Worm (Caenorhabditis elegans): ENCODE data around the gene ndub-5.

ndub-5 gene

DNA sequence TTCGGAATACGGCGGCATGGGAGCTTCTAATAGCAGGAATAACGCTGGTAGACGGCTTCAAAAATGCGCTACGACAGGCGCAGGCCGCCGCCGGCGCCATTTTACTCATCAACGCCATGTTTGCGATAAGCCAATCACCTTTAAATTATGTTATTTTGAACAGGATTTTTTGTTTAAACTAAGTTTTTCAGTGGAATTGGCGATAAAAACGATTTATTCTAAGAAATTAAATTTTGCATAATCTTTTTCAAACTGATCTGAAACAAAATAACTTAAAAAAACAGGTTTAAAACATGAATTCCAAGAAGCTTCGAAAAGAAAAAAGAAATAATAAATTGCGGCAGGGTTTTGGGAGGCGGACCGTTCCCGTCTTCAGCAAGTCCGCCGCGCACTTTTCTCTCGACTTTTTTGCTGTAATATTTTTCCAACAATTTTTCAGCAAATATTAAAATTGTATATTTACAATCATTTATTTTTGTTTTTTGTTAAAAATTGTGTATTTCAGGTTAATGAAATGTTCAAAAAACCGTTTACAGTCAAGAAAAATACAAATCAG is at the start of gene ndub-5, which contains the start of gene eif-2D:
Gene ndub-5 (minus strand): TSS at position 138 of the 556 bp plus-strand sequence.
Gene eif-2D (plus strand): TSS at position 506 of the 556 bp plus-strand sequence.
- TF ChIP-seq nhr-28 (tag; optimal IDR thresholded peaks at IDR 0.05) (no peak), egl-13 (tag; optimal IDR thresholded peaks at IDR 0.05) (no peak), nhr-71 (tag; optimal IDR thresholded peaks at IDR 0.05) (peak; percentile 12), efl-1 (optimal IDR thresholded peaks at IDR 0.05) (no peak), efl-1 (GFP tag; optimal IDR thresholded peaks at IDR 0.05 in 1 of 2) (peak in 1 of 2 experiments; percentile 79), lin-35 (GFP tag; optimal IDR thresholded peaks at IDR 0.05) (peak in 1 of 2 experiments; percentile 25), lin-14 (GFP tag; optimal IDR thresholded peaks at IDR 0.05) (peak; percentile 19), dpl-1 (GFP tag; optimal IDR thresholded peaks at IDR 0.05) (peak in 1 of 3 experiments; percentile 38), lsy-2 (tag; optimal IDR thresholded peaks at IDR 0.05) (peak in 1 of 2 experiments; percentile 36)

ce11 chrII:5738795-5739194 is 47.6 kb upstream of the ndub-5 start, which contains the start of gene hlh-14:
Gene hlh-14, minus strand, starts transcription at chrII:5738895.
- TF ChIP-seq isw-1 (GFP tag; IDR thresholded peaks at IDR 0.05) (no peak), efl-1 (optimal IDR thresholded peaks at IDR 0.05) (no peak), efl-1 (GFP tag; optimal IDR thresholded peaks at IDR 0.05 in 1 of 2) (peak in 1 of 2 experiments; percentile 17), blmp-1 (tag; optimal IDR thresholded peaks at IDR 0.05) (no peak)

DNA sequence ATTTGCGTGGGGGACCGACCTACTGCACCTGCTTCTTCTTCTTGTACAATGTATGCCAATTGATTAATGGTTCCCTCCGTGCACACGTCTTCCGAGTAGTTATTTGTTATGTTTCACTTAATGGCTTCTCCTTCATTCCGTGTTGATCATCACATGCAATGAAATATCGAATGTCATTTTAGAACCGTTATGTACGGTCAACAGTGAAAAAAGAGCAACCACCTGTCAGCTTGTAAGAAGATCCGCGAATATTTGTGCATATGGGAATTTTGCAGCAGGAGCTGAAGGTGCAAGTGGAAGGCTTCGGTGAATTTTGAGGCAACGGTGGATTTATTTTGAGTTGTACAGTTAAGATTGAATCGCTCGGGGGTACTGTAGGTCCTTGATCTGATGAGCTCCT is 45.4 kb upstream of the ndub-5 start:
- no peak for TF ChIP-seq nhr-71 (tag; optimal IDR thresholded peaks at IDR 0.05)
- TF ChIP-seq unc-86 (tag; optimal IDR thresholded peaks at IDR 0.05), result peak; percentile 23

- TF ChIP-seq lsy-2 (tag; optimal IDR thresholded peaks at IDR 0.05) (no peak), blmp-1 (tag; optimal IDR thresholded peaks at IDR 0.05) (peak; percentile 30), nhr-85 (tag) (peak; percentile 45)
Measured at ce11 chrII:5735744-5736143, 44.6 kb upstream of the ndub-5 start.

DNA sequence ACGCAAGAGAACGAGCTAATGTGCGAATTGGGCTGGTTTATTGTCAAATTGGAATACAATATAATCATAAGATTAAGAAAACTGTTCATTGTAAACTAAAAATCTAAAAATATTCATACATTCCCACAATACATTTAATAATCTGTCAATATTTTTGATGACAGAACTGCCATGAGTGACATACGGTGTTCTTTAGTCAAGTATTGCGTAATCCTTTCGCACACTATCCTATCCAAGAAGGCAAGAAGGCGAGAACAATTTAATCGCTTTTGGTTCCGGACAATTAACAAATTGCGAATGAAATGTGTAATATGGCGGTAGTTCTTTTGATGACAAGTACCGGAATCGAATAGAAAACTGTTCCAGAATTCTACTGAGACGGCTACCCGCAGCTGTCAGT is 43.7 kb upstream of the ndub-5 start:
- TF ChIP-seq lir-3 (tag; optimal IDR thresholded peaks at IDR 0.05; ENCODE audit: poor library complexity) (no peak), elt-3 (tag; optimal IDR thresholded peaks at IDR 0.05) (no peak), nhr-84 (tag; optimal IDR thresholded peaks at IDR 0.05) (no peak), lin-35 (GFP tag; optimal IDR thresholded peaks at IDR 0.05) (no peak), ceh-8 (GFP tag; optimal IDR thresholded peaks at IDR 0.05) (no peak), unc-86 (tag; optimal IDR thresholded peaks at IDR 0.05) (no peak), efl-3 (GFP tag; optimal IDR thresholded peaks at IDR 0.05) (no peak), xbp-1 (tag; optimal IDR thresholded peaks at IDR 0.05) (no peak), isw-1 (GFP tag; IDR thresholded peaks at IDR 0.05) (no peak), ceh-82 (tag; optimal IDR thresholded peaks at IDR 0.05) (no peak), mep-1 (tag; optimal IDR thresholded peaks at IDR 0.05) (no peak), efl-1 (optimal IDR thresholded peaks at IDR 0.05) (no peak), efl-1 (GFP tag; optimal IDR thresholded peaks at IDR 0.05 in 1 of 2) (no peak), ces-1 (GFP tag; optimal IDR thresholded peaks at IDR 0.05) (no peak), rnt-1 (tag; optimal IDR thresholded peaks at IDR 0.05) (no peak), lin-39 (tag; optimal IDR thresholded peaks at IDR 0.05) (no peak), nhr-11 (tag; optimal IDR thresholded peaks at IDR 0.05) (no peak), ama-1 (optimal IDR thresholded peaks at IDR 0.05) (no peak), grh-1 (GFP tag; IDR thresholded peaks at IDR 0.05) (no peak), swsn-7 (tag; optimal IDR thresholded peaks at IDR 0.05) (no peak), zip-4 (GFP tag; optimal IDR thresholded peaks at IDR 0.05) (no peak)

- no peak for TF ChIP-seq alr-1 (tag; optimal IDR thresholded peaks at IDR 0.05; ENCODE audit: borderline replicate concordance)
- no peak for TF ChIP-seq rnt-1 (tag; optimal IDR thresholded peaks at IDR 0.05)
- TF ChIP-seq nhr-11 (tag; optimal IDR thresholded peaks at IDR 0.05), result no peak
- TF ChIP-seq dpl-1 (GFP tag; optimal IDR thresholded peaks at IDR 0.05), result no peak
- TF ChIP-seq hlh-4 (tag; optimal IDR thresholded peaks at IDR 0.05), result no peak
- no peak for TF ChIP-seq C16A3.4 (tag; optimal IDR thresholded peaks at IDR 0.05)
- no peak for TF ChIP-seq nhr-12 (tag; optimal IDR thresholded peaks at IDR 0.05)
- no peak for TF ChIP-seq egl-27 (tag; optimal IDR thresholded peaks at IDR 0.05)
Measured at ce11 chrII:5730343-5731083, 39.4 kb upstream of the ndub-5 start, which contains the start of the genes C18A3.7 and C18A3.11. Gene C18A3.7, minus strand, starts transcription at chrII:5730443. Gene C18A3.11, plus strand, starts transcription at chrII:5731033.
